Worm (Caenorhabditis elegans): Measurements from ENCODE around the gene C06A6.2.

The C06A6.2 gene

ce11 chrIV:7817852-7818251 lies 28.6 kb upstream of the C06A6.2 start, which contains the start of gene ric-3:
ric-3 (plus strand) TSS chrIV:7818251.
- TF ChIP-seq vab-7 (GFP tag; IDR thresholded peaks at IDR 0.05) (no peak), saeg-2 (GFP tag; IDR thresholded peaks at IDR 0.05) (no peak), ceh-28 (tag; optimal IDR thresholded peaks at IDR 0.05) (peak; percentile 58), nhr-11 (tag; optimal IDR thresholded peaks at IDR 0.05) (peak; percentile 73), unc-62 (GFP tag; optimal IDR thresholded peaks at IDR 0.05 in 1 of 2) (peak in 1 of 2 experiments; percentile 98), unc-62 (tag; optimal IDR thresholded peaks at IDR 0.05) (no peak), mes-2 (tag; optimal IDR thresholded peaks at IDR 0.05; ENCODE audit: poor library complexity, severe bottlenecking) (peak; percentile 45), mep-1 (tag; optimal IDR thresholded peaks at IDR 0.05) (peak; percentile 38), pqm-1 (tag; optimal IDR thresholded peaks at IDR 0.05) (no peak), rbr-2 (tag; optimal IDR thresholded peaks at IDR 0.05) (peak; percentile 71), hmg-1.1 (GFP tag; IDR thresholded peaks at IDR 0.05) (peak; percentile 69), ces-1 (GFP tag; optimal IDR thresholded peaks at IDR 0.05) (peak; percentile 24), ceh-82 (tag; optimal IDR thresholded peaks at IDR 0.05) (no peak), fos-1 (tag; optimal IDR thresholded peaks at IDR 0.05) (no peak), madf-9 (GFP tag; conservative IDR thresholded peaks at IDR 0.05) (no peak), hif-1 (tag; optimal IDR thresholded peaks at IDR 0.05) (no peak), nhr-48 (tag; optimal IDR thresholded peaks at IDR 0.05) (peak; percentile 22), hlh-11 (tag; optimal IDR thresholded peaks at IDR 0.05) (peak; percentile 61), nhr-77 (tag; optimal IDR thresholded peaks at IDR 0.05) (no peak), aha-1 (tag) (peak; percentile 64), zip-2 (tag; optimal IDR thresholded peaks at IDR 0.05) (no peak), attf-4 (tag; optimal IDR thresholded peaks at IDR 0.05) (no peak), ceh-62 (tag; optimal IDR thresholded peaks at IDR 0.05) (no peak), daf-19 (GFP tag; conservative IDR thresholded peaks at IDR 0.05) (no peak), set-16 (GFP tag; IDR thresholded peaks at IDR 0.05) (no peak), lsy-2 (tag; optimal IDR thresholded peaks at IDR 0.05) (peak in 1 of 2 experiments; percentile 70), ctbp-1 (GFP tag; IDR thresholded peaks at IDR 0.05) (0 out of 2 replicates have a peak, but pooled peaks have one; percentile 19), mdl-1 (tag; optimal IDR thresholded peaks at IDR 0.05) (peak in 1 of 2 experiments; percentile 45), ama-1 (optimal IDR thresholded peaks at IDR 0.05) (no peak), hlh-30 (tag; optimal IDR thresholded peaks at IDR 0.05; ENCODE audit: insufficient read depth) (peak; percentile 34), daf-16 (GFP tag; optimal IDR thresholded peaks at IDR 0.05) (peak in 1 of 2 experiments; percentile 28), daf-16 (tag; optimal IDR thresholded peaks at IDR 0.05) (no peak), F37D6.2 (tag; optimal IDR thresholded peaks at IDR 0.05) (peak; percentile 29), nhr-111 (GFP tag; optimal IDR thresholded peaks at IDR 0.05) (no peak), mdt-29 (GFP tag; IDR thresholded peaks at IDR 0.05) (no peak), dpl-1 (GFP tag; optimal IDR thresholded peaks at IDR 0.05) (peak; percentile 12), T20F7.1 (GFP tag; optimal IDR thresholded peaks at IDR 0.05) (no peak)

- TF ChIP-seq hmg-1.1 (GFP tag; IDR thresholded peaks at IDR 0.05), result no peak
- no peak for TF ChIP-seq ctbp-1 (GFP tag; IDR thresholded peaks at IDR 0.05)
- no peak for TF ChIP-seq zfp-2 (tag; optimal IDR thresholded peaks at IDR 0.05)
- TF ChIP-seq Y5F2A.4 (GFP tag; optimal IDR thresholded peaks at IDR 0.05), result no peak
- no peak for TF ChIP-seq arid-1 (GFP tag; conservative IDR thresholded peaks at IDR 0.05)
- TF ChIP-seq vab-7 (GFP tag; IDR thresholded peaks at IDR 0.05), result no peak
- no peak for TF ChIP-seq F26F4.8 (GFP tag; conservative IDR thresholded peaks at IDR 0.05)
- TF ChIP-seq snpc-4 (tag; optimal IDR thresholded peaks at IDR 0.05), result no peak
- TF ChIP-seq T26A8.4 (GFP tag; IDR thresholded peaks at IDR 0.05), result no peak
- TF ChIP-seq zag-1 (tag; optimal IDR thresholded peaks at IDR 0.05), result no peak
- TF ChIP-seq ceh-20 (GFP tag; IDR thresholded peaks at IDR 0.05), result no peak
These were observed 23.9 kb upstream of the C06A6.2 start, which contains the start of gene T14A8.2 for ce11 chrIV:7822524-7822923. T14A8.2 (minus strand) TSS chrIV:7822624.

All from whole organism, L4 larva.